Worm (Caenorhabditis elegans): Measurements from ENCODE around the gene pisy-1.

- TF ChIP-seq F37D6.2 (tag; optimal IDR thresholded peaks at IDR 0.05) (no peak), ceh-28 (tag; optimal IDR thresholded peaks at IDR 0.05) (no peak), ceh-20 (GFP tag; IDR thresholded peaks at IDR 0.05) (no peak), set-16 (GFP tag; IDR thresholded peaks at IDR 0.05) (no peak), sdz-12 (GFP tag; optimal IDR thresholded peaks at IDR 0.05) (no peak), Y105C5A.15 (GFP tag; IDR thresholded peaks at IDR 0.05) (no peak), D1046.2 (GFP tag; IDR thresholded peaks at IDR 0.05) (no peak), skn-1 (tag; optimal IDR thresholded peaks at IDR 0.05) (no peak), zfp-3 (GFP tag; conservative IDR thresholded peaks at IDR 0.05) (no peak), ztf-11 (tag; optimal IDR thresholded peaks at IDR 0.05) (no peak), nhr-10 (tag; optimal IDR thresholded peaks at IDR 0.05) (no peak), ZK546.5 (tag; optimal IDR thresholded peaks at IDR 0.05) (no peak), nhr-6 (tag; optimal IDR thresholded peaks at IDR 0.05) (no peak), nhr-11 (tag; optimal IDR thresholded peaks at IDR 0.05) (no peak)
Measured at ce11 chrII:12722049-12722448, 16.1 kb downstream of the pisy-1 start.
